Worm (Caenorhabditis elegans) whole organism, midembryonic: ENCODE data around the gene R09F10.3.

Experiments used
- T22C8.4 ChIP-seq: fragments of 200-800 bp; sonication (Bioruptor generic); IDR thresholded peaks from 2 replicates; pipeline ENCODE4 v1.3.6; 2022; ENCODE audit warnings: missing genetic modification characterization, missing compliant biosample characterization
- cog-1 ChIP-seq: sonication (generic microtip); optimal IDR thresholded peaks from 2 replicates; lab custom pipeline; 2016; ENCODE audit warnings: missing genetic modification characterization, missing compliant biosample characterization
- flt-1 ChIP-seq: fragments of 200-800 bp; sonication (Bioruptor generic); IDR thresholded peaks from 2 replicates; pipeline ENCODE4 v1.3.6; 2022; ENCODE audit warnings: missing genetic modification characterization, missing compliant biosample characterization
- klf-2 ChIP-seq: fragments of 200-800 bp; sonication (Bioruptor generic); conservative IDR thresholded peaks from 2 replicates; pipeline ENCODE4 v1.3.6; 2022; ENCODE audit warnings: missing genetic modification reagents, missing genetic modification characterization, missing compliant biosample characterization
- med-1 ChIP-seq: sonication (generic microtip); optimal IDR thresholded peaks from 2 replicates; lab custom pipeline; 2017; ENCODE audit warnings: missing genetic modification characterization, mild to moderate bottlenecking, missing compliant biosample characterization, antibody characterized with exemption, missing genetic modification reagents; ENCODE audit not compliant: insufficient read depth
- ref-1 ChIP-seq: fragments of 200-800 bp; sonication (Bioruptor generic); conservative IDR thresholded peaks from 2 replicates; pipeline ENCODE4 v1.3.6; 2022; ENCODE audit warnings: missing genetic modification reagents, missing genetic modification characterization, missing compliant biosample characterization
- tab-1 ChIP-seq: fragments of 200-800 bp; sonication (Bioruptor generic); IDR thresholded peaks from 2 replicates; pipeline ENCODE4 v1.3.6; 2022; ENCODE audit warnings: missing genetic modification characterization, missing compliant biosample characterization
- ztf-23 ChIP-seq: fragments of 200-800 bp; sonication (Bioruptor generic); IDR thresholded peaks from 2 replicates; pipeline ENCODE4 v1.3.6; 2022; ENCODE audit warnings: missing genetic modification reagents, missing genetic modification characterization, missing compliant biosample characterization
- ztf-29 ChIP-seq: fragments of 200-800 bp; sonication (Bioruptor generic); IDR thresholded peaks from 2 replicates; pipeline ENCODE4 v1.3.6; 2022; ENCODE audit warnings: missing genetic modification reagents, missing genetic modification characterization, missing compliant biosample characterization

Gene R09F10.3

DNA sequence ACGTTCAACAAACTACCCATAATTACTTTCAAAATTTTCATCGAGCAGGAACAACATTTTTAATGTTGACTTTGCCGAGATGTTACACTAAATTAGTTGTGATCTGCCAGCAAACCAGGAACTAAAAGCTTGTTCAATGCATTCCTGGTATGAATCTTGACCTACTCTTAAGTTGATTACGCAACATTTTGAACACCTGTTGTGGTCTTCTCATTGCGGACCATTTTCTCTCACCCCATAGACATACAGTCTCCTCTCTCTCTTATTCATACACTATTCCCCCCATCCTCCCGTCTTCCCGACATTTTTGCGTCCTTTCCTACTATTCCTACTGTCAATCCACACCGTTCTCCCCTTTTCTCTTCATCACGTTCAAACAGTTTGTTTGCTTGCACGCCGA lies 20.9 kb upstream of the R09F10.3 start:
- TF ChIP-seq cog-1 (tag; lab: Kevin White, UChicago) (no peak), klf-2 (GFP tag; lab: Robert Waterston, UW) (no peak), ref-1 (GFP tag; lab: Robert Waterston, UW) (no peak), T22C8.4 (GFP tag; lab: Robert Waterston, UW) (no peak), med-1 (no peak), tab-1 (GFP tag; lab: Robert Waterston, UW) (no peak)

DNA sequence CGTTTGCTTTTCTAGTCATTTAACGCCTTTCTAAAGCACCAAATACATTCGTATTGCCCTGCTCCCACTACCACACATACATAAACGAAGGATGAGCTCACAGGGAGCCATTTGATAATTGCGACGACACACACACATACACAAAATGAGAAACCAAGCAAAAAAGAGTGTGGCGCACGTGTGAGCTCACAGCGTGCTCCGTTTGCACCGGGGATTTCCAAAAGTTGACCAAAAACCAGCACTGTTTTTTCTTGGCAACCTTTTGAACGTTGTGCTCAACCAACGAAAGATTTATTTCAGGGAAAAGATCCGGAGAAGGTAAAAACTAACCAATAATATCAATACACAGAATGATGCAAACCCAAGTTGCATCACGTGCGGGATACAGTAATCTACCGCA lies 19.6 kb upstream of the R09F10.3 start, which contains the start of gene ksr-1:
Gene ksr-1, plus strand, starts transcription at position 301 of the 400 bp plus-strand sequence.
- TF ChIP-seq flt-1 (GFP tag; lab: Robert Waterston, UW), result no peak
- TF ChIP-seq T22C8.4 (GFP tag; lab: Robert Waterston, UW), result no peak
- no peak for TF ChIP-seq klf-2 (GFP tag; lab: Robert Waterston, UW)
- TF ChIP-seq ref-1 (GFP tag; lab: Robert Waterston, UW), result no peak
- TF ChIP-seq cog-1 (tag; lab: Kevin White, UChicago), result no peak
- TF ChIP-seq ztf-29 (GFP tag; lab: Robert Waterston, UW), result no peak
- TF ChIP-seq tab-1 (GFP tag; lab: Robert Waterston, UW), result no peak
- TF ChIP-seq med-1, result no peak
- TF ChIP-seq ztf-23 (GFP tag; lab: Robert Waterston, UW), result no peak

DNA sequence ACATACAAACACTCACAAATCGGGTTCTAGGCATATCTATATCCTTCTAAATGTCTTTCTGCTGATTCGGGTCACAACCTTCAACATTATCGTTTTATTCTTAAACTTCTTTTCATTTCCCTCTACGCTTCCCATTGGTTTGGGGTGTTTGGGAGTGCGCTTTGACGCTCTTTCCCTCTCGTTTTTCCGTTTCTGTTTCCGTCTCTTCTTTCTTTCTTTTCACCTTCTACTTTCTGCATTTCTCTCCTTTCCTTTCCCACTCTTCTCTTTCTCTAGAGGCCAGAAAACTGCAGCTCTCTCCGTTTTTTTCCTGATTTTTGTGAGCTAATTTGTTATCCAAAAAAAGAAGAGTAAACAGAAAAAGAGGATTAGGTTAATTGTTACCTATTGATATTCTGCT lies 18.1 kb upstream of the R09F10.3 start:
- TF ChIP-seq cog-1 (tag; lab: Kevin White, UChicago) (no peak), flt-1 (GFP tag; lab: Robert Waterston, UW) (no peak), klf-2 (GFP tag; lab: Robert Waterston, UW) (no peak), ztf-29 (GFP tag; lab: Robert Waterston, UW) (no peak), T22C8.4 (GFP tag; lab: Robert Waterston, UW) (no peak), med-1 (no peak), tab-1 (GFP tag; lab: Robert Waterston, UW) (no peak), ztf-23 (GFP tag; lab: Robert Waterston, UW) (no peak), ref-1 (GFP tag; lab: Robert Waterston, UW) (no peak)

DNA sequence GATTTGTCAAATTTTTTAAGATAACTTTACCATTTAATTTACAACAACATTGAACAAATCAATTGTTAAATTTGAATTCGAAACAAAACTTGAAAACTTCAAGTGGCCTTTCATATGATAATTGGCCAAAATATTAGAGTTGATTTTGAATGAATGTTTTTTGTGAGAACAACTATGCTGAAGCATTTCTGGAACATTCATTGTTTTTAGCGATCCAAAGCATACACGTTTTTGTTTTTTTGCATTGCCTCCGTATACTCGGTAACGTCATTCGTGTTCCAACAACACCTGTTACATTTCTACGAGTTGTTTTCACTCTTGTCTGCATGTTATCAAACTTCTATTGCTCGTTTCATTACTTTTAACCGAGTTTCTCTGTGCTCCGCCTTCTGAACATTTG lies 17.4 kb upstream of the R09F10.3 start:
- TF ChIP-seq T22C8.4 (GFP tag; lab: Robert Waterston, UW) (no peak), ref-1 (GFP tag; lab: Robert Waterston, UW) (no peak), tab-1 (GFP tag; lab: Robert Waterston, UW) (no peak), flt-1 (GFP tag; lab: Robert Waterston, UW) (no peak), cog-1 (tag; lab: Kevin White, UChicago) (no peak), med-1 (no peak), ztf-23 (GFP tag; lab: Robert Waterston, UW) (no peak), klf-2 (GFP tag; lab: Robert Waterston, UW) (no peak), ztf-29 (GFP tag; lab: Robert Waterston, UW) (no peak)

DNA sequence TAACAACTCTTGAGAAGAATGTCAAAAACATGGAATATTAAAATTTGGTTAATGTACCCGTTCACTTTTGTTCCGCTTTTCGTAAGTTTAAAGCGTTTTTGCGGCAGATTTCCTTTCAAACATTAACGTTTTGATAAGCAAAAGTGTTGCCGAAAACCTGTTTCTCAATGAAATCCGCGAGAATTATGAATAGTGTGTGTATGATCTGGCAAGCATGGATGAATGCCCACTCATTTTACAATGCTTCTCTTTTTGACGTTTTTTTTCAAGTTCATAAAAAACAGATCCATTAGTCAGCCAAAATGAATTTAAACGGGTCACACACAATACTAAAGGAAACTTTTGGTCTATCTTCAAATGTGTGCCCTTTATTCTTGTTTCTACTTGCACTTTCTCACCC lies 10.4 kb upstream of the R09F10.3 start:
- TF ChIP-seq flt-1 (GFP tag; lab: Robert Waterston, UW) (no peak), ztf-29 (GFP tag; lab: Robert Waterston, UW) (no peak), cog-1 (tag; lab: Kevin White, UChicago) (no peak), ztf-23 (GFP tag; lab: Robert Waterston, UW) (no peak), ref-1 (GFP tag; lab: Robert Waterston, UW) (no peak), klf-2 (GFP tag; lab: Robert Waterston, UW) (no peak), tab-1 (GFP tag; lab: Robert Waterston, UW) (no peak), T22C8.4 (GFP tag; lab: Robert Waterston, UW) (no peak), med-1 (no peak)

DNA sequence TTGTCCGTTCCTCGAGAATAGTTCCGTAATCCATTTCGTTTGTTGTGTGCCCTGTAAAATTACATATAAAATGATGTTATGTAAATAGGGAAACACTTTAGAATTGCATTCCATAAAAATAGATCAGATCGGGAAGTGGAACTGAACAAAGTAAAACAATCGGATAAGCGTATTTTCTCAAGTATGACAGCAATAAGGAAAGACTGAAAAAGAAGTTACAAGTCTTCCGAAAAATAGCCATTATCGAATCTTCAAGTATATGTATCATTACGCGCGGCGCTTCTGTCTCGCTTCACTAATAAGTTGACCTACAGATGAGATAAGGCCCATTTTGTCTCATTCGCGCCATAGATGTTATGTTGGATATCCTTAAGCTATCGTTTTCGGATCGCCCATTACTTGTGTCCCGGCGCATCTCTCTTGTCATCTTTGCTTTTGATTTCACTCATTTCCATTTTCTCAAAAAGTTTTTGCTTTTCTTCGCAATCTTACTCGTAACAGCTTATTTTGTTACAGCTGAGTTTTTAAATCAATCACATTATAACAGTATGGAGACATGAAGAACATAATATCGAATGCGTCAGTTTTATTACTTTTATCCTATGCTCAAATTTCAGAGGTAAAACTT lies 9.1 kb upstream of the R09F10.3 start, which contains the start of the genes fis-2 and F13B9.2:
Gene fis-2, minus strand, starts transcription at position 51 of the 628 bp plus-strand sequence.
Gene F13B9.2, plus strand, starts transcription at position 515 of the 628 bp plus-strand sequence.
- no peak for TF ChIP-seq tab-1 (GFP tag; lab: Robert Waterston, UW)
- TF ChIP-seq med-1, result no peak
- TF ChIP-seq T22C8.4 (GFP tag; lab: Robert Waterston, UW), result no peak
- TF ChIP-seq ref-1 (GFP tag; lab: Robert Waterston, UW), result no peak
- no peak for TF ChIP-seq ztf-29 (GFP tag; lab: Robert Waterston, UW)
- no peak for TF ChIP-seq ztf-23 (GFP tag; lab: Robert Waterston, UW)
- no peak for TF ChIP-seq cog-1 (tag; lab: Kevin White, UChicago)
- no peak for TF ChIP-seq klf-2 (GFP tag; lab: Robert Waterston, UW)

DNA sequence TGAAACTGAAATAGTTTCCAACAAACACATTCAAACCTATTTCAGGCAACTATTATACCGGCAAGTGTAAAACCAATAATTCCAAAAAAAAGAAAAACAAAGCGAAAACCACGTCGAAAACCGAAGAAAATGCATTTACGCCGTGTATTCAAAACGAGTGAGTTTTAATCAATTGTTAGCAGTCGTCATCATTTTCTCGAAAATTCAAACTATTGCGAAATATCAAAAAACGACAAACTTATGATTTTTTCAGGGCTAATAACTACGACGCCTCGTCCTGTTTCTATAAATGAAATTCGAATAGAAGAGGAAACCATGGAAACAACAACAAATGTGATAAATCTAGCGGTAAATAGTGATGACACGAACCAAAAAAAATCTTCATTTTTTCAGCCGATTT lies 8.3 kb upstream of the R09F10.3 start:
- no peak for TF ChIP-seq T22C8.4 (GFP tag; lab: Robert Waterston, UW)
- no peak for TF ChIP-seq med-1
- TF ChIP-seq ref-1 (GFP tag; lab: Robert Waterston, UW), result no peak
- TF ChIP-seq flt-1 (GFP tag; lab: Robert Waterston, UW), result no peak
- TF ChIP-seq tab-1 (GFP tag; lab: Robert Waterston, UW), result no peak
- no peak for TF ChIP-seq ztf-29 (GFP tag; lab: Robert Waterston, UW)

DNA sequence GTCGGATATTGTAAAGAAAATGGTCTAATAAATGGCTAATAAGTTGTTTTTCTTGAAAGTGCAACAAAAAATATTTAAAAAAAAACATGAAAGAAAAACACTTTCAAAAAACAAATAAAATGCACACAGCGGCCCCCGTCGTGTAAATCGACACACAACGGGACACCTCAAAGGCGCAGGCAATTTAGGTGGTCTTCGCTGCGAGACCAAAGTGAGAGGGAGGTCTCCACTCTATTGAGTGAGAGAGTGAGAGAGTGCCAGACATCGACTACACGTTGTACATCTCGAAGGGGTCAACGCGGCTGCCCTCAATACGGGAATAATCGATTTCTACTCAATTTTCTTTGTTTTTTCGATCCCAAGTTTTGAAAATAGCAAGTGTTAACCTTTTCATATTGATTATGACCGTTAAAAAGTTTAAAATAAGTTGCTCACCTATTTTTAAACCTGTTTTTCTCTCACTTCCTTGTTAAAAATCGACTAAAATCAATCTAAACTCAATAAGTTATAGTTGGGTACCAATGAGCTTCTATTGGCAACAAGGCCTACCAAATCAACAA lies 7.6 kb upstream of the R09F10.3 start, which contains the start of gene sec-16A.2:
Gene sec-16A.2, plus strand, starts transcription at position 510 of the 560 bp plus-strand sequence.
- TF ChIP-seq ref-1 (GFP tag; lab: Robert Waterston, UW) (no peak), cog-1 (tag; lab: Kevin White, UChicago) (peak; percentile 84), flt-1 (GFP tag; lab: Robert Waterston, UW) (peak; percentile 74; the same call in 1 of the 2 replicates)

DNA sequence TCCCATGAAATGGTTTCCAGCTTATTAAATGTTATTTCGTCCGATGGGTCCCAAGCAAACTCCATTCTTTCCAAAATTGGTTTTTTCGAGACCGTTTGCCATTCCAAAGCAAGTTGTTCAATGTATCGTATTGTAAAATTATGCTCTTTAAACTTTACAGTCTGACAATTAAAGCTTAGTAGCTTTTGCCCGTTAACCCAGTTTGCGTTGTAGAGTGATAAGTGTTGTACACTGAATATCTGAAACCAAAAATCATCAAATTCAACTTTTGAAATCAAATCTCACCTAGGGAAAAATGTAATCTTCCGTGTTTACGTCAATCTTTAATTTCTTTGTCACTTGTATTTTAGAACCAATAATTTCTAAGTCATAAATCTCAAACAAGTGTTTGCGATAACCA lies 2.9 kb downstream of the R09F10.3 start:
- TF ChIP-seq tab-1 (GFP tag; lab: Robert Waterston, UW) (no peak), klf-2 (GFP tag; lab: Robert Waterston, UW) (no peak), T22C8.4 (GFP tag; lab: Robert Waterston, UW) (no peak), ztf-29 (GFP tag; lab: Robert Waterston, UW) (no peak), med-1 (no peak), ztf-23 (GFP tag; lab: Robert Waterston, UW) (no peak), cog-1 (tag; lab: Kevin White, UChicago) (no peak), flt-1 (GFP tag; lab: Robert Waterston, UW) (no peak), ref-1 (GFP tag; lab: Robert Waterston, UW) (no peak)
